Fruit fly (Drosophila melanogaster): ENCODE measurements around the gene CG4592.

The CG4592 gene

dm6 chr2L:9947265-9947664, 25.8 kb downstream of the CG4592 start, which contains the start of gene CG5853 (continued):
- TF ChIP-seq svp (GFP tag) (peak; percentile 89), eg (GFP tag; IDR thresholded peaks at IDR 0.05) (peak; percentile 68; the same call in 2 of the 3 replicates), CG15336 (GFP tag; IDR thresholded peaks at IDR 0.05) (peak; percentile 48; the same call in 1 of the 2 replicates), Eip75B (GFP tag; optimal IDR thresholded peaks at IDR 0.05) (peak; percentile 33), CG10631 (GFP tag; optimal IDR thresholded peaks at IDR 0.05) (no peak), CG3032 (tag; optimal IDR thresholded peaks at IDR 0.05) (peak; percentile 3), CG6854 (GFP tag; optimal IDR thresholded peaks at IDR 0.05) (peak; percentile 82), CG9139 (GFP tag; optimal IDR thresholded peaks at IDR 0.05) (peak; percentile 67), salr (GFP tag; optimal IDR thresholded peaks at IDR 0.05) (peak in 1 of 2 experiments; percentile 32), Eip78C (GFP tag) (no peak), achi (GFP tag; optimal IDR thresholded peaks at IDR 0.05) (peak; percentile 34), fkh (GFP tag; optimal IDR thresholded peaks at IDR 0.05) (peak; percentile 18), cyc (GFP tag; optimal IDR thresholded peaks at IDR 0.05) (no peak), CG11294 (GFP tag; IDR thresholded peaks at IDR 0.05) (no peak), CG3919 (GFP tag; optimal IDR thresholded peaks at IDR 0.05) (peak; percentile 46), CG11762 (GFP tag; optimal IDR thresholded peaks at IDR 0.05; ENCODE audit: insufficient read depth) (no peak), fd59A (GFP tag; optimal IDR thresholded peaks at IDR 0.05) (no peak), Met (GFP tag; optimal IDR thresholded peaks at IDR 0.05) (peak; percentile 35), dac (GFP tag; optimal IDR thresholded peaks at IDR 0.05) (no peak), Blimp-1 (GFP tag; optimal IDR thresholded peaks at IDR 0.05) (no peak), CG1621 (tag; optimal IDR thresholded peaks at IDR 0.05) (peak; percentile 64), Smox (GFP tag; optimal IDR thresholded peaks at IDR 0.05) (no peak), CG8319 (GFP tag; optimal IDR thresholded peaks at IDR 0.05) (no peak), CG7368 (GFP tag; optimal IDR thresholded peaks at IDR 0.05) (peak; percentile 26), Eip93F (GFP tag; optimal IDR thresholded peaks at IDR 0.05) (no peak), Hr39 (GFP tag; optimal IDR thresholded peaks at IDR 0.05) (no peak), CG4318 (GFP tag; optimal IDR thresholded peaks at IDR 0.05) (no peak), fd85E (GFP tag; optimal IDR thresholded peaks at IDR 0.05) (peak; percentile 16), CG6808 (GFP tag; optimal IDR thresholded peaks at IDR 0.05) (peak; percentile 10), Sox102F (GFP tag; optimal IDR thresholded peaks at IDR 0.05) (peak; percentile 61), topi (GFP tag; optimal IDR thresholded peaks at IDR 0.05) (no peak)

dm6 chr2L:9947738-9948519, 26.5 kb downstream of the CG4592 start:
- TF ChIP-seq OdsH (GFP tag; optimal IDR thresholded peaks at IDR 0.05): peak; percentile 10
- TF ChIP-seq cyc (GFP tag; optimal IDR thresholded peaks at IDR 0.05): no peak
- TF ChIP-seq CG9139 (GFP tag; optimal IDR thresholded peaks at IDR 0.05): no peak
- peak; percentile 5 for TF ChIP-seq Hr4 (GFP tag; optimal IDR thresholded peaks at IDR 0.05)
- TF ChIP-seq CG1621 (tag; optimal IDR thresholded peaks at IDR 0.05): peak; percentile 13
- peak; percentile 34 for TF ChIP-seq Sox14 (GFP tag; optimal IDR thresholded peaks at IDR 0.05)
- no peak for TF ChIP-seq CG3919 (GFP tag; optimal IDR thresholded peaks at IDR 0.05)
- peak; percentile 87 for TF ChIP-seq Eip93F (GFP tag; optimal IDR thresholded peaks at IDR 0.05)
- TF ChIP-seq net (GFP tag; optimal IDR thresholded peaks at IDR 0.05): no peak
- TF ChIP-seq spab (GFP tag; optimal IDR thresholded peaks at IDR 0.05): no peak
- TF ChIP-seq CG4318 (GFP tag; optimal IDR thresholded peaks at IDR 0.05): no peak
- no peak for TF ChIP-seq CG6792 (GFP tag; optimal IDR thresholded peaks at IDR 0.05)
- peak in 1 of 2 experiments; percentile 12 for TF ChIP-seq salr (GFP tag; optimal IDR thresholded peaks at IDR 0.05)
- peak; percentile 99 for TF ChIP-seq vri (GFP tag; optimal IDR thresholded peaks at IDR 0.05)
- no peak for TF ChIP-seq Gug (GFP tag; IDR thresholded peaks at IDR 0.05)
- peak; percentile 46 for TF ChIP-seq CG32006 (GFP tag; optimal IDR thresholded peaks at IDR 0.05)
- no peak for TF ChIP-seq Sox102F (GFP tag; optimal IDR thresholded peaks at IDR 0.05)
- no peak for TF ChIP-seq CG10631 (GFP tag; optimal IDR thresholded peaks at IDR 0.05)
- TF ChIP-seq acj6 (GFP tag; optimal IDR thresholded peaks at IDR 0.05): no peak
- TF ChIP-seq esn (GFP tag; optimal IDR thresholded peaks at IDR 0.05): peak; percentile 50
- no peak for TF ChIP-seq CG3032 (tag; optimal IDR thresholded peaks at IDR 0.05)
- no peak for TF ChIP-seq CG7368 (GFP tag; optimal IDR thresholded peaks at IDR 0.05)
- TF ChIP-seq CG6808 (GFP tag; optimal IDR thresholded peaks at IDR 0.05): no peak
- TF ChIP-seq CG31627 (GFP tag; optimal IDR thresholded peaks at IDR 0.05): peak; percentile 4
- TF ChIP-seq Hr39 (GFP tag; optimal IDR thresholded peaks at IDR 0.05): peak; percentile 6
- TF ChIP-seq CG8632 (GFP tag; optimal IDR thresholded peaks at IDR 0.05): no peak
- no peak for TF ChIP-seq CG6854 (GFP tag; optimal IDR thresholded peaks at IDR 0.05)
- no peak for TF ChIP-seq dsx (GFP tag; optimal IDR thresholded peaks at IDR 0.05; ENCODE audit: poor library complexity, severe bottlenecking)
- peak; percentile 0 to 14 for TF ChIP-seq ss (GFP tag; optimal IDR thresholded peaks at IDR 0.05)
- no peak for TF ChIP-seq achi (GFP tag; optimal IDR thresholded peaks at IDR 0.05)
- TF ChIP-seq CG11294 (GFP tag; IDR thresholded peaks at IDR 0.05): no peak
- TF ChIP-seq Lpt (GFP tag; optimal IDR thresholded peaks at IDR 0.05): no peak

Data from whole organism, prepupa.